Fruit fly (Drosophila melanogaster): ENCODE results near the gene HLH4C.

The HLH4C gene

DNA sequence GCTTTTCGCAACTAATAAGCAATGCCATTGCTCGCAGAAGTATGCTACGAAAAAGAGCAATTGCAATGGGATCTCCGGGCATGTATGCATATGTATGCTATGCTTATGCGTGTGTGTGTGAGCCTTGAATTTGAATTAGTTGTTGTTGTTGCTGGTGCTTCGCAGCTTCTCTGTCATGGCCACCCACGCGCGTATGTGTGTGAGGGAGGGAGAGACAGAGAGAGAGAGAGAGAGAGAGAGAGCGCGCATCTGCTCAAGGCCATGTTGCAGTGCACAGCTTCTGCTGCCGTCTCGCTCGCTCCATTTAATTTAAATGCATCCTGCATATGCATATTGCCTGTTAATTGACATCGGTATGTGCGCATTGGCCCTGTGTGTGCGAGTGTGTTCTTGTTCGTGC lies 43.6 kb upstream of the HLH4C start:
- no peak for TF ChIP-seq achi (GFP tag; optimal IDR thresholded peaks at IDR 0.05)
- no peak for TF ChIP-seq CG7368 (GFP tag; optimal IDR thresholded peaks at IDR 0.05)
- TF ChIP-seq CG10669 (GFP tag; optimal IDR thresholded peaks at IDR 0.05): no peak
- TF ChIP-seq pdm3 (GFP tag; optimal IDR thresholded peaks at IDR 0.05): no peak
- TF ChIP-seq fd85E (GFP tag; optimal IDR thresholded peaks at IDR 0.05): no peak
- no peak for TF ChIP-seq CG11294 (GFP tag; IDR thresholded peaks at IDR 0.05)
- TF ChIP-seq CG34406 (GFP tag; optimal IDR thresholded peaks at IDR 0.05): no peak

DNA sequence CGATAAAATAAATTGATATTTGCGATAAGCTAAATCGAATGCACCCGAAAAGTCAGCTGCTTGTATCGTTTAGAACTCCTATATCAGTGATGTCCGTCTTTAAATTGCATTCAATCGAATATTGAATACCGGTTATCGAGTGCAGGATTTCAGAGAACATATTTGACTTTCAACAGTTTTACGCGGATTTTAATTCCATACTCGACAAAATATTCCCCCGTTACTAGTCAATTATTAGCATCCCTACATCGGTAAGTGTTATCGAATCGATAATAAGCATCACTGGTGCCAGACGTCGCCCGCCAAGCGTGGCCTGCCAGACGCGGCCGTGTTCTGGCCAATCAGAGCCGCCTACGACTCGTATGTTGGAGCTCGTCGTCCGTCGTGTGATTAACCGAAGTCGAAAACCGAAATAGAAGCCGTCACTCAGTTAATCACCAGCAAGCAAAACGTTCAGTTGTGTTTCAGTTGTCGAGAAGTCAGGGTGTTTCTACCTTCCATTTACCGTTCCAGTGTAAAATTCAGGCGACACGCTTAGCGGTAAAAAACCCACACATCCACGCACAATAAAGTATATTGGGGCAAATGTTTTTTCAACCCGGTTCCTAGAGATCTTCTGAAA lies 40.7 kb upstream of the HLH4C start, which contains the start of gene ctp:
ctp (plus strand) TSS at position 23 of the 622 bp plus-strand sequence.
- TF ChIP-seq Eip75B (GFP tag; optimal IDR thresholded peaks at IDR 0.05) (peak; percentile 6), CG6792 (GFP tag; optimal IDR thresholded peaks at IDR 0.05) (peak; percentile 29), Eip93F (GFP tag; optimal IDR thresholded peaks at IDR 0.05) (no peak), Sox14 (GFP tag; optimal IDR thresholded peaks at IDR 0.05) (peak; percentile 32), acj6 (GFP tag; optimal IDR thresholded peaks at IDR 0.05) (peak; percentile 44), CG9139 (GFP tag; optimal IDR thresholded peaks at IDR 0.05) (no peak), vri (GFP tag; optimal IDR thresholded peaks at IDR 0.05) (peak; percentile 60), esn (GFP tag; optimal IDR thresholded peaks at IDR 0.05) (peak; percentile 60), pdm3 (GFP tag; optimal IDR thresholded peaks at IDR 0.05) (peak; percentile 68), CG11762 (GFP tag; optimal IDR thresholded peaks at IDR 0.05; ENCODE audit: insufficient read depth) (no peak), cyc (GFP tag; optimal IDR thresholded peaks at IDR 0.05) (peak; percentile 18), CG11902 (GFP tag; optimal IDR thresholded peaks at IDR 0.05) (no peak), CG6808 (GFP tag; optimal IDR thresholded peaks at IDR 0.05) (peak; percentile 34), CG6854 (GFP tag; optimal IDR thresholded peaks at IDR 0.05) (peak; percentile 47), Hr39 (GFP tag; optimal IDR thresholded peaks at IDR 0.05) (peak; percentile 43), fd59A (GFP tag; optimal IDR thresholded peaks at IDR 0.05) (no peak), CG3919 (GFP tag; optimal IDR thresholded peaks at IDR 0.05) (peak; percentile 35), fd85E (GFP tag; optimal IDR thresholded peaks at IDR 0.05) (peak; percentile 16), CG10631 (GFP tag; optimal IDR thresholded peaks at IDR 0.05) (peak; percentile 36), Smox (GFP tag; optimal IDR thresholded peaks at IDR 0.05) (peak; percentile 46), Hr4 (GFP tag; optimal IDR thresholded peaks at IDR 0.05) (peak; percentile 20), CG3032 (tag; optimal IDR thresholded peaks at IDR 0.05) (peak; percentile 3), achi (GFP tag; optimal IDR thresholded peaks at IDR 0.05) (peak; percentile 49), Met (GFP tag; optimal IDR thresholded peaks at IDR 0.05) (peak; percentile 40), CG11294 (GFP tag; IDR thresholded peaks at IDR 0.05) (no peak), Eip78C (GFP tag) (peak; percentile 66), Gug (GFP tag; IDR thresholded peaks at IDR 0.05) (0 out of 2 replicates have a peak, but pooled peaks have one; percentile 10), CG8319 (GFP tag; optimal IDR thresholded peaks at IDR 0.05) (peak; percentile 6), CG15336 (GFP tag; IDR thresholded peaks at IDR 0.05) (peak; percentile 15; the same call in 1 of the 2 replicates), dsx (GFP tag; optimal IDR thresholded peaks at IDR 0.05; ENCODE audit: poor library complexity, severe bottlenecking) (peak; percentile 38), CG8119 (GFP tag; IDR thresholded peaks at IDR 0.05) (0 out of 3 replicates have a peak, but pooled peaks have one; percentile 24), spab (GFP tag; optimal IDR thresholded peaks at IDR 0.05) (no peak), CG32006 (GFP tag; optimal IDR thresholded peaks at IDR 0.05) (peak; percentile 32), CG7368 (GFP tag; optimal IDR thresholded peaks at IDR 0.05) (peak; percentile 34), eg (GFP tag; IDR thresholded peaks at IDR 0.05) (peak; percentile 52; the same call in 1 of the 3 replicates), CG4318 (GFP tag; optimal IDR thresholded peaks at IDR 0.05) (no peak), CG16779 (tag; optimal IDR thresholded peaks at IDR 0.05) (peak; percentile 63), topi (GFP tag; optimal IDR thresholded peaks at IDR 0.05) (peak; percentile 38), CG8632 (GFP tag; optimal IDR thresholded peaks at IDR 0.05) (no peak), CG6276 (GFP tag; optimal IDR thresholded peaks at IDR 0.05) (no peak), OdsH (GFP tag; optimal IDR thresholded peaks at IDR 0.05) (peak; percentile 43), svp (GFP tag) (peak; percentile 67), Blimp-1 (GFP tag; optimal IDR thresholded peaks at IDR 0.05) (no peak), salr (GFP tag; optimal IDR thresholded peaks at IDR 0.05) (no peak), ss (GFP tag; optimal IDR thresholded peaks at IDR 0.05) (peak; percentile 50 to 56), CG6163 (GFP tag; IDR thresholded peaks at IDR 0.05) (peak; percentile 56; the same call in 1 of the 3 replicates)

Measured in whole organism, prepupa.